Fruit fly (Drosophila melanogaster) whole organism, embryonic: ENCODE measurements around the gene CG33090.

ENCODE experiments used
- Eip74EF ChIP-seq, 2 experiments: fragments of 200-800 bp in 1 of 2; fragments of >200 bp in 1 of 2; sonication (Bioruptor generic) in 1 of 2; optimal IDR thresholded peaks; 2 replicates each; lab custom pipeline; 2017 to 2019; ENCODE audit warnings: missing biosample characterization in 2 of 2, missing genetic modification characterization in 2 of 2, mild to moderate bottlenecking in 1 of 2, moderate library complexity in 1 of 2
- MESR4 ChIP-seq: fragments of 200-800 bp; sonication (Bioruptor generic); optimal IDR thresholded peaks from 2 replicates; lab custom pipeline; 2018; ENCODE audit warnings: missing biosample characterization, mild to moderate bottlenecking, missing genetic modification characterization, moderate library complexity
- Max ChIP-seq: fragments of 200-800 bp; sonication (Bioruptor generic); optimal IDR thresholded peaks from 2 replicates; lab custom pipeline; 2016; ENCODE audit warnings: missing biosample characterization, mild to moderate bottlenecking, missing genetic modification characterization
- NfI ChIP-seq: fragments of 200-800 bp; sonication (Bioruptor generic); optimal IDR thresholded peaks from 3 replicates; lab custom pipeline; 2018; ENCODE audit warnings: missing biosample characterization, mild to moderate bottlenecking, missing genetic modification characterization, moderate library complexity
- Taf1 ChIP-seq: fragments of 200-800 bp; sonication (Bioruptor generic); IDR thresholded peaks from 2 replicates; pipeline ENCODE4 v1.3.6; 2022; ENCODE audit warnings: missing biosample characterization, missing genetic modification characterization
- ash1 ChIP-seq: fragments of 200-800 bp; sonication (Bioruptor generic); optimal IDR thresholded peaks from 2 replicates; lab custom pipeline; 2018; ENCODE audit warnings: missing biosample characterization, mild to moderate bottlenecking, missing genetic modification characterization
- corto ChIP-seq: fragments of 200-800 bp; sonication (Bioruptor generic); optimal IDR thresholded peaks from 2 replicates; lab custom pipeline; 2016; ENCODE audit warnings: missing biosample characterization, mild to moderate bottlenecking, missing genetic modification characterization, moderate library complexity
- klu ChIP-seq: fragments of 200-800 bp; sonication (Bioruptor generic); IDR thresholded peaks from 2 replicates; pipeline ENCODE4 v1.3.6; 2022; ENCODE audit warnings: missing biosample characterization, missing genetic modification characterization

dm6 chr2L:14317992-14318391 lies 16.0 kb upstream of the CG33090 start:
- no peak for TF ChIP-seq NfI (GFP tag; lab: Kevin White, UChicago)
- TF ChIP-seq Taf1: no peak
- no peak for TF ChIP-seq klu (GFP tag; lab: Robert Waterston, UW)
- no peak for TF ChIP-seq Max (GFP tag; lab: Kevin White, UChicago)
- no peak for TF ChIP-seq Eip74EF (GFP tag; optimal IDR thresholded peaks at IDR 0.05; lab: Kevin White, UChicago)
- no peak for TF ChIP-seq MESR4 (GFP tag; lab: Kevin White, UChicago)
- TF ChIP-seq ash1 (GFP tag; lab: Kevin White, UChicago): no peak
- no peak for TF ChIP-seq corto (GFP tag; lab: Kevin White, UChicago)
